Fruit fly (Drosophila melanogaster) whole organism, prepupa: Measurements from ENCODE around the gene CG13367.
"Not testable (repeated sequence)": the region's sequence is repeated elsewhere in the genome, so short reads cannot be mapped to it uniquely, and the experiment has no call there.

Experiments used
- CG11294 ChIP-seq: fragments of 200-800 bp; sonication (Bioruptor generic); IDR thresholded peaks from 2 replicates; pipeline ENCODE4 v1.3.6; 2022; ENCODE audit warnings: missing biosample characterization, missing genetic modification characterization
- CG11762 ChIP-seq: fragments of 200-800 bp; sonication (Bioruptor generic); optimal IDR thresholded peaks from 3 replicates; lab custom pipeline; 2016; ENCODE audit warnings: missing biosample characterization, missing genetic modification characterization; ENCODE audit not compliant: insufficient read depth
- CG11902 ChIP-seq: fragments of 200-800 bp; sonication (Bioruptor generic); optimal IDR thresholded peaks from 3 replicates; lab custom pipeline; 2016; ENCODE audit warnings: missing biosample characterization, missing genetic modification characterization
- CG1621 ChIP-seq: fragments of 200-800 bp; sonication (Bioruptor generic); optimal IDR thresholded peaks from 3 replicates; lab custom pipeline; 2018; ENCODE audit warnings: missing biosample characterization, mild to moderate bottlenecking, missing genetic modification characterization
- CG3032 ChIP-seq: fragments of 200-800 bp; optimal IDR thresholded peaks from 2 replicates; lab custom pipeline; 2019; ENCODE audit warnings: missing biosample characterization, mild to moderate bottlenecking, missing genetic modification characterization, moderate library complexity
- CG31627 ChIP-seq: fragments of 200-800 bp; sonication (Bioruptor generic); optimal IDR thresholded peaks from 3 replicates; lab custom pipeline; 2016; ENCODE audit warnings: missing biosample characterization, missing genetic modification characterization
- CG3919 ChIP-seq: fragments of 200-800 bp; sonication (Bioruptor generic); optimal IDR thresholded peaks from 3 replicates; lab custom pipeline; 2016; ENCODE audit warnings: missing biosample characterization, missing genetic modification characterization
- CG4318 ChIP-seq: fragments of 200-800 bp; sonication (Bioruptor generic); optimal IDR thresholded peaks from 3 replicates; lab custom pipeline; 2017; ENCODE audit warnings: missing biosample characterization, mild to moderate bottlenecking, missing genetic modification characterization
- CG6163 ChIP-seq: fragments of 200-800 bp; sonication (Bioruptor generic); IDR thresholded peaks from 3 replicates; pipeline ENCODE4 v1.3.6; 2022; ENCODE audit warnings: missing biosample characterization, missing genetic modification characterization
- CG6792 ChIP-seq: fragments of 200-800 bp; sonication (Bioruptor generic); optimal IDR thresholded peaks from 3 replicates; lab custom pipeline; 2016; ENCODE audit warnings: missing biosample characterization, missing genetic modification characterization
- CG6854 ChIP-seq: fragments of 200-800 bp; sonication (Bioruptor generic); optimal IDR thresholded peaks from 2 replicates; lab custom pipeline; 2017; ENCODE audit warnings: missing biosample characterization, mild to moderate bottlenecking, missing genetic modification characterization
- CG7368 ChIP-seq: fragments of 200-800 bp; sonication (Bioruptor generic); optimal IDR thresholded peaks from 3 replicates; lab custom pipeline; 2016; ENCODE audit warnings: missing biosample characterization, missing genetic modification characterization
- CG8319 ChIP-seq: fragments of 200-800 bp; sonication (Bioruptor generic); optimal IDR thresholded peaks from 3 replicates; lab custom pipeline; 2016; ENCODE audit warnings: missing biosample characterization, missing genetic modification characterization
- CG9139 ChIP-seq: fragments of 200-800 bp; sonication (Bioruptor generic); optimal IDR thresholded peaks from 3 replicates; lab custom pipeline; 2017; ENCODE audit warnings: missing biosample characterization, mild to moderate bottlenecking, missing genetic modification characterization
- Eip78C ChIP-seq: fragments of 200-800 bp; sonication (Bioruptor generic); peaks from one replicate; lab custom pipeline; 2016; ENCODE audit warnings: missing biosample characterization, missing genetic modification characterization
- Ets21C ChIP-seq: fragments of 200-800 bp; sonication (Bioruptor generic); optimal IDR thresholded peaks from 3 replicates; lab custom pipeline; 2016; ENCODE audit warnings: missing biosample characterization, missing genetic modification characterization
- Ets96B ChIP-seq: fragments of 200-800 bp; optimal IDR thresholded peaks from 2 replicates; lab custom pipeline; 2019; ENCODE audit warnings: missing biosample characterization, mild to moderate bottlenecking, missing genetic modification characterization, moderate library complexity
- Gug ChIP-seq: fragments of 200-800 bp; sonication (Bioruptor generic); IDR thresholded peaks from 2 replicates; pipeline ENCODE4 v1.3.6; 2022; ENCODE audit warnings: missing biosample characterization, missing genetic modification characterization
- Hr39 ChIP-seq: fragments of 200-800 bp; sonication (Bioruptor generic); optimal IDR thresholded peaks from 2 replicates; lab custom pipeline; 2016; ENCODE audit warnings: missing biosample characterization, missing genetic modification characterization
- Met ChIP-seq: fragments of 200-800 bp; sonication (Bioruptor generic); optimal IDR thresholded peaks from 3 replicates; lab custom pipeline; 2016; ENCODE audit warnings: missing biosample characterization, missing genetic modification characterization
- OdsH ChIP-seq: fragments of 200-800 bp; sonication (Bioruptor generic); optimal IDR thresholded peaks from 3 replicates; lab custom pipeline; 2016; ENCODE audit warnings: missing biosample characterization, missing genetic modification characterization
- Smox ChIP-seq: fragments of 200-800 bp; sonication (Bioruptor generic); optimal IDR thresholded peaks from 3 replicates; lab custom pipeline; 2016; ENCODE audit warnings: missing biosample characterization, missing genetic modification characterization
- Sox15 ChIP-seq: fragments of 200-800 bp; sonication (Bioruptor generic); optimal IDR thresholded peaks from 3 replicates; lab custom pipeline; 2016; ENCODE audit warnings: missing biosample characterization, missing genetic modification characterization
- achi ChIP-seq: fragments of 200-800 bp; sonication (Bioruptor generic); optimal IDR thresholded peaks from 3 replicates; lab custom pipeline; 2016; ENCODE audit warnings: missing biosample characterization, missing genetic modification characterization
- acj6 ChIP-seq: fragments of 200-800 bp; sonication (Bioruptor generic); optimal IDR thresholded peaks from 3 replicates; lab custom pipeline; 2016; ENCODE audit warnings: missing biosample characterization, missing genetic modification characterization
- cyc ChIP-seq: fragments of 200-800 bp; sonication (Bioruptor generic); optimal IDR thresholded peaks from 3 replicates; lab custom pipeline; 2016; ENCODE audit warnings: missing biosample characterization, missing genetic modification characterization
- dsx ChIP-seq: fragments of 200-800 bp; optimal IDR thresholded peaks from 3 replicates; lab custom pipeline; 2019; ENCODE audit warnings: missing biosample characterization, mild to moderate bottlenecking, missing genetic modification characterization, moderate library complexity; ENCODE audit not compliant: poor library complexity, severe bottlenecking
- eg ChIP-seq: fragments of 200-800 bp; sonication (Bioruptor generic); IDR thresholded peaks from 3 replicates; pipeline ENCODE4 v1.3.6; 2022; ENCODE audit warnings: missing biosample characterization, missing genetic modification characterization
- fd59A ChIP-seq: fragments of 200-800 bp; sonication (Bioruptor generic); optimal IDR thresholded peaks from 2 replicates; lab custom pipeline; 2017; ENCODE audit warnings: missing biosample characterization, mild to moderate bottlenecking, missing genetic modification characterization, missing genetic modification reagents
- fd85E ChIP-seq: fragments of 200-800 bp; sonication (Bioruptor generic); optimal IDR thresholded peaks from 3 replicates; lab custom pipeline; 2016; ENCODE audit warnings: missing biosample characterization, missing genetic modification characterization
- fkh ChIP-seq: fragments of 200-800 bp; sonication (Bioruptor generic); optimal IDR thresholded peaks from 3 replicates; lab custom pipeline; 2017; ENCODE audit warnings: missing biosample characterization, mild to moderate bottlenecking, missing genetic modification characterization, moderate library complexity
- lz ChIP-seq: fragments of 200-800 bp; sonication (Bioruptor generic); optimal IDR thresholded peaks from 3 replicates; lab custom pipeline; 2016; ENCODE audit warnings: missing biosample characterization, missing genetic modification characterization
- pdm3 ChIP-seq: fragments of 200-800 bp; sonication (Bioruptor generic); optimal IDR thresholded peaks from 3 replicates; lab custom pipeline; 2016; ENCODE audit warnings: missing biosample characterization, missing genetic modification characterization
- salr ChIP-seq, 2 experiments: fragments of 200-800 bp; sonication (Bioruptor generic); optimal IDR thresholded peaks; 3 replicates each; lab custom pipeline; 2016 to 2018; ENCODE audit warnings: missing biosample characterization in 2 of 2, missing genetic modification characterization in 2 of 2, mild to moderate bottlenecking in 1 of 2
- ss ChIP-seq, 2 experiments: fragments of 200-800 bp; sonication (Bioruptor generic); optimal IDR thresholded peaks; 2 replicates in 1 of 2; 3 replicates in 1 of 2; lab custom pipeline; 2017 to 2018; ENCODE audit warnings: mild to moderate bottlenecking in 2 of 2, missing biosample characterization in 2 of 2, missing genetic modification characterization in 2 of 2, moderate library complexity in 1 of 2
- svp ChIP-seq: fragments of 200-800 bp; sonication (Bioruptor generic); peaks from one replicate; lab custom pipeline; 2016; ENCODE audit warnings: missing biosample characterization, missing genetic modification characterization
- vri ChIP-seq: fragments of 200-800 bp; sonication (Bioruptor generic); optimal IDR thresholded peaks from 3 replicates; lab custom pipeline; 2016; ENCODE audit warnings: missing biosample characterization, mild to moderate bottlenecking, missing genetic modification characterization

The CG13367 gene

dm6 chrX:644461-644860, at the start of gene CG13367:
Gene CG13367, plus strand, starts transcription at chrX:644761.
- TF ChIP-seq fd59A; vri; eg (GFP tag; lab: Robert Waterston, UW): not testable (repeated sequence)
- TF ChIP-seq, all 60 proteins: peak for 0; not testable (repeated sequence) for 60

dm6 chrX:597057-597456, 47.5 kb upstream of the CG13367 start:
- TF ChIP-seq CG6163 (GFP tag; lab: Robert Waterston, UW) (no peak), CG3032 (tag; lab: Kevin White, UChicago) (no peak), CG6792 (GFP tag; lab: Kevin White, UChicago) (no peak), fd85E (GFP tag; lab: Kevin White, UChicago) (no peak), OdsH (GFP tag; lab: Kevin White, UChicago) (no peak), achi (GFP tag; lab: Kevin White, UChicago) (no peak), Smox (GFP tag; lab: Kevin White, UChicago) (no peak), Gug (no peak)

- TF ChIP-seq pdm3 (GFP tag; lab: Kevin White, UChicago) (no peak), CG6163 (GFP tag; lab: Robert Waterston, UW) (0 out of 3 replicates have a peak, but pooled peaks have one; percentile 16), vri (peak; percentile 94), CG6854 (GFP tag; lab: Kevin White, UChicago) (no peak)
These were observed 46.1 kb upstream of the CG13367 start for dm6 chrX:598322-599057.

dm6 chrX:599727-600126, 44.8 kb upstream of the CG13367 start:
- TF ChIP-seq CG3919 (GFP tag; lab: Kevin White, UChicago) (no peak), svp (peak; percentile 78), vri (peak; percentile 52), Sox15 (GFP tag; lab: Kevin White, UChicago) (no peak), CG7368 (no peak), salr (GFP tag; optimal IDR thresholded peaks at IDR 0.05; lab: Kevin White, UChicago) (no peak), cyc (no peak), Hr39 (GFP tag; lab: Kevin White, UChicago) (no peak), Ets96B (no peak), acj6 (GFP tag; lab: Kevin White, UChicago) (no peak)

dm6 chrX:601984-602383, 42.6 kb upstream of the CG13367 start:
- TF ChIP-seq vri (no peak), CG3919 (GFP tag; lab: Kevin White, UChicago) (no peak), CG6163 (GFP tag; lab: Robert Waterston, UW) (no peak), lz (GFP tag; lab: Kevin White, UChicago) (no peak), CG4318 (no peak), OdsH (GFP tag; lab: Kevin White, UChicago) (no peak), fd59A (no peak), dsx (no peak), CG6854 (GFP tag; lab: Kevin White, UChicago) (no peak), Eip78C (GFP tag; lab: Kevin White, UChicago) (no peak), eg (GFP tag; lab: Robert Waterston, UW) (no peak), Ets96B (no peak), fkh (GFP tag; lab: Kevin White, UChicago) (no peak), CG11902 (GFP tag; lab: Kevin White, UChicago) (no peak), CG11294 (no peak), pdm3 (GFP tag; lab: Kevin White, UChicago) (no peak), fd85E (GFP tag; lab: Kevin White, UChicago) (no peak), CG1621 (no peak)

- no peak for TF ChIP-seq CG8319 (GFP tag; lab: Kevin White, UChicago)
- no peak for TF ChIP-seq eg (GFP tag; lab: Robert Waterston, UW)
- TF ChIP-seq CG11294, result no peak
- TF ChIP-seq CG9139 (GFP tag; lab: Kevin White, UChicago), result no peak
- no peak for TF ChIP-seq Hr39 (GFP tag; lab: Kevin White, UChicago)
- no peak for TF ChIP-seq ss (GFP tag; optimal IDR thresholded peaks at IDR 0.05; lab: Kevin White, UChicago)
- TF ChIP-seq CG31627 (GFP tag; lab: Kevin White, UChicago), result no peak
- no peak for TF ChIP-seq CG11762
- no peak for TF ChIP-seq fkh (GFP tag; lab: Kevin White, UChicago)
- TF ChIP-seq Ets96B, result no peak
- no peak for TF ChIP-seq Ets21C (GFP tag; lab: Kevin White, UChicago)
- no peak for TF ChIP-seq CG6163 (GFP tag; lab: Robert Waterston, UW)
- TF ChIP-seq pdm3 (GFP tag; lab: Kevin White, UChicago), result no peak
- no peak for TF ChIP-seq Smox (GFP tag; lab: Kevin White, UChicago)
- TF ChIP-seq Met (GFP tag; lab: Kevin White, UChicago), result no peak
- TF ChIP-seq fd59A, result no peak
- no peak for TF ChIP-seq CG4318
- no peak for TF ChIP-seq OdsH (GFP tag; lab: Kevin White, UChicago)
- TF ChIP-seq, all 60 proteins: peak for 0
These were observed 34.5 kb upstream of the CG13367 start for dm6 chrX:610048-610447.
